Worm (Caenorhabditis elegans): ENCODE measurements around the gene igeg-2.

Gene igeg-2

ce11 chrX:11479321-11479863 lies 33.0 kb upstream of the igeg-2 start:
- TF ChIP-seq T22C8.4 (GFP tag; IDR thresholded peaks at IDR 0.05) (no peak), ref-1 (GFP tag; conservative IDR thresholded peaks at IDR 0.05) (no peak), ztf-29 (GFP tag; IDR thresholded peaks at IDR 0.05) (no peak), cog-1 (tag; optimal IDR thresholded peaks at IDR 0.05) (no peak), flt-1 (GFP tag; IDR thresholded peaks at IDR 0.05) (no peak), ztf-23 (GFP tag; IDR thresholded peaks at IDR 0.05) (no peak), med-1 (GFP tag; optimal IDR thresholded peaks at IDR 0.05; ENCODE audit: insufficient read depth) (no peak), klf-2 (GFP tag; conservative IDR thresholded peaks at IDR 0.05) (no peak), tab-1 (GFP tag; IDR thresholded peaks at IDR 0.05) (no peak)

ce11 chrX:11478758-11479157 lies 32.3 kb upstream of the igeg-2 start:
- TF ChIP-seq tab-1 (GFP tag; IDR thresholded peaks at IDR 0.05) (no peak), flt-1 (GFP tag; IDR thresholded peaks at IDR 0.05) (no peak), ref-1 (GFP tag; conservative IDR thresholded peaks at IDR 0.05) (no peak), cog-1 (tag; optimal IDR thresholded peaks at IDR 0.05) (no peak), med-1 (GFP tag; optimal IDR thresholded peaks at IDR 0.05; ENCODE audit: insufficient read depth) (no peak), ztf-23 (GFP tag; IDR thresholded peaks at IDR 0.05) (no peak), ztf-29 (GFP tag; IDR thresholded peaks at IDR 0.05) (no peak), klf-2 (GFP tag; conservative IDR thresholded peaks at IDR 0.05) (no peak), T22C8.4 (GFP tag; IDR thresholded peaks at IDR 0.05) (no peak)

DNA sequence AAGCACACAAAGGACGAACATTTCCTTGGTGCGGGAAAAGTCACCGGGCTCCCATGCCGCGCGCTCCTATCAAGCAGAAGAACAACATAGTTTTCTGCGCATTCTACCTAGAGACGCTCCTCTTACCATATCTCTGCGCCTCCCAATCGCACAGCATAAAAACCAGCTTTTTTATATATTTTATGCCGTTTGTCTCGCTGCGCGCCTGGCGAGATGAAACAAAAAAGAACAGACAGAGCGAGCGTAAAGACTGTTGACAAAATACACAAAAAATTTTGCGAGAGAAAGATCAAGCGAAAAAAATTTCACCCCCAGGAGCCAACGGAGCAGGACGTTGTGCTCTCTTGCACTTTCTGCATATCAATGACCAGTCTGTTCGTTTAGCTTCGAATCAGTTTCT lies 31.3 kb upstream of the igeg-2 start:
- no peak for TF ChIP-seq med-1 (GFP tag; optimal IDR thresholded peaks at IDR 0.05; ENCODE audit: insufficient read depth)
- TF ChIP-seq ztf-23 (GFP tag; IDR thresholded peaks at IDR 0.05) = no peak
- no peak for TF ChIP-seq cog-1 (tag; optimal IDR thresholded peaks at IDR 0.05)
- no peak for TF ChIP-seq flt-1 (GFP tag; IDR thresholded peaks at IDR 0.05)
- no peak for TF ChIP-seq T22C8.4 (GFP tag; IDR thresholded peaks at IDR 0.05)
- no peak for TF ChIP-seq tab-1 (GFP tag; IDR thresholded peaks at IDR 0.05)
- TF ChIP-seq klf-2 (GFP tag; conservative IDR thresholded peaks at IDR 0.05) = no peak
- TF ChIP-seq ztf-29 (GFP tag; IDR thresholded peaks at IDR 0.05) = no peak

DNA sequence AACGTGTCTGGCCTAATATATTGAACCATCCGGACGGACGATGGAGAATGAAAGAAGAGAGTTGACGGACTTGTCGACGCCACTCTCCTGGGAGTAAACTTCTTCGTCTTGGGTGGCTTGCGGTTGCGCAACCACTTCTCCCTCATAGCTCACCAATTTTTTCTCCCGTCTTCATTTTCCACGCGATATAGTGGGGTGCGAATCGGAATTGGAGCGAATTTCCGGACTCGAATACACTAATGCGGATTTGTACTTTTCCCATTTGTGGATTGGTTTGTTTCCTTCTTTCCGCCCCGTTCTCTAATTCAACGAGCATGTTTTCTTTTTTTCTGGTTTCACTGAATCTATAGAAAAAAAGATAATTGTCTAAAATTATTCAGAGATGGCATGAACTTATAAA lies 29.3 kb upstream of the igeg-2 start:
- TF ChIP-seq ztf-29 (GFP tag; IDR thresholded peaks at IDR 0.05) (no peak), klf-2 (GFP tag; conservative IDR thresholded peaks at IDR 0.05) (no peak), flt-1 (GFP tag; IDR thresholded peaks at IDR 0.05) (no peak), T22C8.4 (GFP tag; IDR thresholded peaks at IDR 0.05) (no peak), ztf-23 (GFP tag; IDR thresholded peaks at IDR 0.05) (no peak), cog-1 (tag; optimal IDR thresholded peaks at IDR 0.05) (no peak), tab-1 (GFP tag; IDR thresholded peaks at IDR 0.05) (no peak), ref-1 (GFP tag; conservative IDR thresholded peaks at IDR 0.05) (no peak), med-1 (GFP tag; optimal IDR thresholded peaks at IDR 0.05; ENCODE audit: insufficient read depth) (no peak)

- TF ChIP-seq ref-1 (GFP tag; conservative IDR thresholded peaks at IDR 0.05) (no peak), ztf-23 (GFP tag; IDR thresholded peaks at IDR 0.05) (no peak), cog-1 (tag; optimal IDR thresholded peaks at IDR 0.05) (no peak), flt-1 (GFP tag; IDR thresholded peaks at IDR 0.05) (no peak), ztf-29 (GFP tag; IDR thresholded peaks at IDR 0.05) (no peak)
These were observed 28.4 kb upstream of the igeg-2 start for ce11 chrX:11474605-11475385.

- TF ChIP-seq tab-1 (GFP tag; IDR thresholded peaks at IDR 0.05) (no peak), med-1 (GFP tag; optimal IDR thresholded peaks at IDR 0.05; ENCODE audit: insufficient read depth) (no peak), flt-1 (GFP tag; IDR thresholded peaks at IDR 0.05) (no peak), ref-1 (GFP tag; conservative IDR thresholded peaks at IDR 0.05) (no peak), klf-2 (GFP tag; conservative IDR thresholded peaks at IDR 0.05) (no peak), ztf-23 (GFP tag; IDR thresholded peaks at IDR 0.05) (no peak), ztf-29 (GFP tag; IDR thresholded peaks at IDR 0.05) (no peak), T22C8.4 (GFP tag; IDR thresholded peaks at IDR 0.05) (no peak), cog-1 (tag; optimal IDR thresholded peaks at IDR 0.05) (no peak)
These were observed 27.7 kb upstream of the igeg-2 start for ce11 chrX:11474149-11474585.

DNA sequence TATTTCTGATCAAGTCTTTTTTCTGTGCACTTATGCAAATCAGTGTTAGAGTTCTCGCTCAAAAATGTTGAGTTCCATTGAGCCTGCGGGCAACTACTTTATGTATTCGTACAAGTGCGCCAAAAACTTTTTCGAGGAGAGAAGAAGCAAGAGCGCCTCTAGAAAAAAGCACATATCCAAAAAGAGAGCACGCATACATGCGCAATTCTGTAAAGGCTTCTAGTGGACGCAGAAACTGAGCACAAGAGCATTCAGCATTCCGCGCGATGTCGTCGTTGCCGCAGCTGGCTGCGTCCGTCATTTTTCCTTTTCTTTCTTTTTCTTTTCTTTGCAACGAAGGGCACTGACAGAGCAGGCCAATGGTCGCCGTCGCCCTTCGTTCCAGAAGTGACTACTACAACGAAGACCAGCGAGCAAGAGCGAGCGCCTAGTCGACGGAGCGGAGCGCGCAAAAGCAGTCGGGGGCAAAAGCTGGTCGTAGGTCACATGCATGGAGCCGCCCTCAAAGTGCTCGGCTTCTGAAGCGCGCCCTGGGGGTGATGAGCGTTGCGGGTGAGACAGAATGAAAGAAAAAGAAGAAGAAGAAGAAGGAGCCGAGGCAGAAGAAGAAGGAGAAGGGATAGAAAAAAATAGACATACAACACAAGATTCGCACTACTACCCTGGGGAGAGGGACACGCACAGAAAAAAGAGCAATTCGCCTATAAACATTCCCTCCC lies 26.7 kb upstream of the igeg-2 start:
- TF ChIP-seq ztf-29 (GFP tag; IDR thresholded peaks at IDR 0.05) = no peak
- TF ChIP-seq T22C8.4 (GFP tag; IDR thresholded peaks at IDR 0.05) = no peak
- TF ChIP-seq ztf-23 (GFP tag; IDR thresholded peaks at IDR 0.05) = 0 out of 2 replicates have a peak, but pooled peaks have one; percentile 8
- TF ChIP-seq ref-1 (GFP tag; conservative IDR thresholded peaks at IDR 0.05) = no peak
- no peak for TF ChIP-seq cog-1 (tag; optimal IDR thresholded peaks at IDR 0.05)
- no peak for TF ChIP-seq klf-2 (GFP tag; conservative IDR thresholded peaks at IDR 0.05)
- TF ChIP-seq tab-1 (GFP tag; IDR thresholded peaks at IDR 0.05) = no peak

DNA sequence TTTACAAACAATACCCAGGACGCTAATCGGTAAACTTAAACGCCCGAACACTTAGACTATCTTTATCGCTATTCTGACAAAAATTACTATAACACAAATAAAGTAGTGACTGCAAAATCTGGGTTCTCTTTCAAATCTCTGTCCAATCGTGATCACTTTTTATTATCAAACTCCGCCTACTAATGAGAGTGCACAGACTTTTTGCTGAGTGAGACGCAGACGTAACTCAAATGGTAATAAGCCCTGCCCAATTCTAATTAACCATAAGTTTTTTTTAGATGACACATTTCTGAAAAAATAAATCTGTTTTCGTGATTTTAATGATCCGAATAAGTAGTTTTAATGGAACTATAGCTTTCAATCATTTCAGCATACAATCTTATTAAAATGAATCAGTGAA lies 26.0 kb upstream of the igeg-2 start:
- no peak for TF ChIP-seq cog-1 (tag; optimal IDR thresholded peaks at IDR 0.05)
- no peak for TF ChIP-seq med-1 (GFP tag; optimal IDR thresholded peaks at IDR 0.05; ENCODE audit: insufficient read depth)
- no peak for TF ChIP-seq ref-1 (GFP tag; conservative IDR thresholded peaks at IDR 0.05)
- TF ChIP-seq klf-2 (GFP tag; conservative IDR thresholded peaks at IDR 0.05) = no peak
- no peak for TF ChIP-seq ztf-23 (GFP tag; IDR thresholded peaks at IDR 0.05)
- TF ChIP-seq ztf-29 (GFP tag; IDR thresholded peaks at IDR 0.05) = no peak
- TF ChIP-seq tab-1 (GFP tag; IDR thresholded peaks at IDR 0.05) = no peak
- no peak for TF ChIP-seq T22C8.4 (GFP tag; IDR thresholded peaks at IDR 0.05)
- TF ChIP-seq flt-1 (GFP tag; IDR thresholded peaks at IDR 0.05) = no peak

DNA sequence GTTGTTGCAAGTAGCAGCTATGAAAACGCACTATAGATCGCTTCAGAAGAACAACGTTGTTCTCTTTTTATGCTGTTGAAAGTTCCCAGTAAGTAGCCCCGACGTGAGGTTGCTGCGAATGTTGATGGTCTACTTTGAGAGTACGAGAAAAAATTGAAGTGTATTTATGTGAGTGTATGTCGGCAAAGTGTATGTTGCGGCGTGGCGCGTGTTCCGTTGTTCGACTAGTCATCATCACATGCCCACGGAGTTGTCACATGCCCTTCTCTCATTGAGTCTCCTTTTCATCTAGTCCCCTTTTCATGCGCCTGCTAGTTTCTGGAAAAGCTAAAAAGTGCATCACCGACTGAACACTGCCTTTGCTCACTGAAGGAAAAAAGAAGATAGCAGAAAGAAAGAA lies 25.5 kb upstream of the igeg-2 start:
- no peak for TF ChIP-seq med-1 (GFP tag; optimal IDR thresholded peaks at IDR 0.05; ENCODE audit: insufficient read depth)
- no peak for TF ChIP-seq flt-1 (GFP tag; IDR thresholded peaks at IDR 0.05)
- TF ChIP-seq ref-1 (GFP tag; conservative IDR thresholded peaks at IDR 0.05) = no peak
- no peak for TF ChIP-seq tab-1 (GFP tag; IDR thresholded peaks at IDR 0.05)

All from whole organism, midembryonic.